Worm (Caenorhabditis elegans): ENCODE results near the gene srz-70.

DNA sequence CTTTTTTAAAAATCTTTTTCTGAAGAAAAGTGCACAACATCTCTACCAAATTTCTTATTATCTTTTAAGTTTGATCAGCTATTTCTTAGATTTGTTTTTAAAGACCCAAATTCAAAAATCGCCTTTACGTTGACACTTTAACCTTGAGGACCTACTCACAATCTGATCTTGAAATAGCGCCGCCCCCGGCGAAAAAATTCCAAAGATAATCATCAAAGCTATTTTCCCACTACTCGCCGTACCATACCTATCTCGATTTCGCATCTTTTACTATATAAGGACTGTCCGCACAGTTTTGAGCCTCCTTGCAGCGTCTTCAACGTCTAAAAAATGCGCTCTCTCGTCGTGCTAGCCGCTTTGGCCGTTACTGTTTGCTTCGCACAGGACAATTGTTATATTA is 38.0 kb downstream of the srz-70 start, which contains the start of gene grd-10:
- TF ChIP-seq unc-62 (GFP tag; optimal IDR thresholded peaks at IDR 0.05) = no peak
- TF ChIP-seq rec-8 (tag; optimal IDR thresholded peaks at IDR 0.05) = no peak
- no peak for TF ChIP-seq K11D2.4 (GFP tag; IDR thresholded peaks at IDR 0.05)
- no peak for TF ChIP-seq zfh-2 (GFP tag; conservative IDR thresholded peaks at IDR 0.05)
- no peak for TF ChIP-seq rcor-1 (GFP tag; IDR thresholded peaks at IDR 0.05)
- no peak for TF ChIP-seq ama-1 (optimal IDR thresholded peaks at IDR 0.05)
- no peak for TF ChIP-seq ama-1 (GFP tag; optimal IDR thresholded peaks at IDR 0.05)
- TF ChIP-seq B0336.3 (GFP tag; IDR thresholded peaks at IDR 0.05) = no peak
- TF ChIP-seq hmg-1.2 (GFP tag; IDR thresholded peaks at IDR 0.05) = no peak
- no peak for TF ChIP-seq F37B4.10 (GFP tag; IDR thresholded peaks at IDR 0.05)

Data from whole organism, young adult.